Worm (Caenorhabditis elegans) whole organism, L4 larva: ENCODE results near the gene B0001.4.
A peak's percentile ranks its signal among the peaks of the same experiment; 100 is the strongest.

Source experiments
- F26F4.8 ChIP-seq: fragments of 200-800 bp; sonication (Bioruptor generic); conservative IDR thresholded peaks from 2 replicates; pipeline ENCODE4 v1.3.6; 2022; ENCODE audit warnings: missing genetic modification characterization, missing compliant biosample characterization
- F37D6.2 ChIP-seq: sonication (generic microtip); optimal IDR thresholded peaks from 2 replicates; lab custom pipeline; 2016; ENCODE audit warnings: mild to moderate bottlenecking, missing genetic modification characterization, missing compliant biosample characterization
- F49E8.2 ChIP-seq: sonication (generic microtip); optimal IDR thresholded peaks from 2 replicates; lab custom pipeline; 2016; ENCODE audit warnings: missing compliant biosample characterization, mild to moderate bottlenecking, missing genetic modification characterization, borderline replicate concordance
- T20F7.1 ChIP-seq: fragments of 200-800 bp; sonication (Bioruptor generic); optimal IDR thresholded peaks from 2 replicates; lab custom pipeline; 2018; ENCODE audit warnings: mild to moderate bottlenecking, missing genetic modification characterization, missing compliant biosample characterization
- Y48G9A.11 ChIP-seq: fragments of 200-800 bp; sonication (Bioruptor generic); IDR thresholded peaks from 2 replicates; pipeline ENCODE4 v1.3.6; 2022; ENCODE audit warnings: missing genetic modification reagents, missing genetic modification characterization, missing compliant biosample characterization
- Y75B8A.6 ChIP-seq: fragments of 200-800 bp; sonication (Bioruptor generic); IDR thresholded peaks from 2 replicates; pipeline ENCODE4 v1.3.6; 2022; ENCODE audit warnings: missing genetic modification reagents, missing genetic modification characterization, missing compliant biosample characterization
- ZK546.5 ChIP-seq, 2 experiments: sonication (generic microtip); optimal IDR thresholded peaks; 2 replicates each; lab custom pipeline; 2017; ENCODE audit warnings: missing biosample characterization in 2 of 2, missing genetic modification characterization in 2 of 2
- aha-1 ChIP-seq: fragments of 150-350 bp; peaks from one replicate; lab custom pipeline; 2014; ENCODE audit warnings: missing biosample characterization, missing genetic modification characterization
- ama-1 ChIP-seq: fragments of 150-350 bp; optimal IDR thresholded peaks from 2 replicates; lab custom pipeline; 2014; ENCODE audit warnings: inconsistent platforms, mixed read lengths
- arid-1 ChIP-seq: fragments of 200-800 bp; sonication (Bioruptor generic); conservative IDR thresholded peaks from 2 replicates; pipeline ENCODE4 v1.3.6; 2022; ENCODE audit warnings: missing genetic modification reagents, missing genetic modification characterization, missing compliant biosample characterization
- ceh-32 ChIP-seq: sonication (generic microtip); optimal IDR thresholded peaks from 2 replicates; lab custom pipeline; 2016; ENCODE audit warnings: mild to moderate bottlenecking, missing genetic modification characterization, missing compliant biosample characterization; ENCODE audit not compliant: poor library complexity
- ceh-44 ChIP-seq: fragments of 200-800 bp; sonication (Bioruptor generic); IDR thresholded peaks from 2 replicates; pipeline ENCODE4 v1.3.6; 2022; ENCODE audit warnings: missing genetic modification reagents, missing genetic modification characterization, missing compliant biosample characterization
- ceh-62 ChIP-seq: sonication (generic microtip); optimal IDR thresholded peaks from 2 replicates; lab custom pipeline; 2017; ENCODE audit warnings: missing biosample characterization, missing genetic modification characterization
- ctbp-1 ChIP-seq: fragments of 200-800 bp; sonication (Bioruptor generic); IDR thresholded peaks from 2 replicates; pipeline ENCODE4 v1.3.6; 2022; ENCODE audit warnings: missing genetic modification reagents, missing genetic modification characterization, missing compliant biosample characterization
- daf-19 ChIP-seq: fragments of 200-800 bp; sonication (Bioruptor generic); conservative IDR thresholded peaks from 2 replicates; pipeline ENCODE4 v1.3.6; 2022; ENCODE audit warnings: missing genetic modification characterization, missing compliant biosample characterization
- daf-8 ChIP-seq: fragments of 200-800 bp; sonication (Bioruptor generic); IDR thresholded peaks from 2 replicates; pipeline ENCODE4 v1.3.6; 2022; ENCODE audit warnings: missing genetic modification characterization, missing compliant biosample characterization
- dmd-8 ChIP-seq: fragments of 200-800 bp; sonication (Bioruptor generic); IDR thresholded peaks from 2 replicates; pipeline ENCODE4 v1.3.6; 2022; ENCODE audit warnings: missing genetic modification characterization, missing compliant biosample characterization
- dpl-1 ChIP-seq: fragments of 150-350 bp; optimal IDR thresholded peaks from 2 replicates; lab custom pipeline; 2014; ENCODE audit warnings: missing biosample characterization, missing genetic modification reagents, missing genetic modification characterization
- egl-27 ChIP-seq: sonication (generic microtip); optimal IDR thresholded peaks from 3 replicates; lab custom pipeline; 2017; ENCODE audit warnings: missing biosample characterization, missing genetic modification reagents, missing genetic modification characterization
- egl-43 ChIP-seq: fragments of 200-800 bp; sonication (Bioruptor generic); IDR thresholded peaks from 2 replicates; pipeline ENCODE4 v1.3.6; 2022; ENCODE audit warnings: missing genetic modification reagents, missing genetic modification characterization, missing compliant biosample characterization
- gei-8 ChIP-seq: fragments of 200-800 bp; sonication (Bioruptor generic); optimal IDR thresholded peaks from 2 replicates; lab custom pipeline; 2018; ENCODE audit warnings: mild to moderate bottlenecking, missing genetic modification characterization, missing compliant biosample characterization
- hlh-11 ChIP-seq: fragments of 200-800 bp; sonication (Bioruptor generic); optimal IDR thresholded peaks from 2 replicates; lab custom pipeline; 2018; ENCODE audit warnings: mild to moderate bottlenecking, missing genetic modification characterization, missing compliant biosample characterization
- lin-13 ChIP-seq: fragments of 150-350 bp; optimal IDR thresholded peaks from 2 replicates; lab custom pipeline; 2014; ENCODE audit warnings: missing biosample characterization, missing genetic modification reagents, missing genetic modification characterization
- lin-29 ChIP-seq: fragments of 200-800 bp; sonication (Bioruptor generic); IDR thresholded peaks from 2 replicates; pipeline ENCODE4 v1.3.6; 2022; ENCODE audit warnings: missing genetic modification reagents, missing genetic modification characterization, missing compliant biosample characterization
- mdl-1 ChIP-seq, 2 experiments: fragments of 150-350 bp in 1 of 2; sonication (generic microtip) in 1 of 2; optimal IDR thresholded peaks; 2 replicates each; lab custom pipeline; 2014 to 2017; ENCODE audit warnings: missing biosample characterization in 2 of 2, missing genetic modification characterization in 2 of 2
- mep-1 ChIP-seq: fragments of 150-350 bp; sonication (generic microtip); optimal IDR thresholded peaks from 3 replicates; lab custom pipeline; 2014; ENCODE audit warnings: missing biosample characterization, missing genetic modification characterization
- mes-2 ChIP-seq: sonication (generic microtip); optimal IDR thresholded peaks from 2 replicates; lab custom pipeline; 2016; ENCODE audit warnings: missing genotype, mild to moderate bottlenecking, missing genetic modification characterization, missing compliant biosample characterization; ENCODE audit not compliant: poor library complexity, severe bottlenecking
- mxl-3 ChIP-seq: fragments of 200-800 bp; sonication (Bioruptor generic); optimal IDR thresholded peaks from 2 replicates; lab custom pipeline; 2018; ENCODE audit warnings: mild to moderate bottlenecking, missing genetic modification characterization, missing compliant biosample characterization
- nhr-10 ChIP-seq: fragments of 150-350 bp; optimal IDR thresholded peaks from 2 replicates; lab custom pipeline; 2014; ENCODE audit warnings: missing biosample characterization, missing genetic modification characterization
- nhr-102 ChIP-seq: sonication (generic microtip); optimal IDR thresholded peaks from 2 replicates; lab custom pipeline; 2016; ENCODE audit warnings: mild to moderate bottlenecking, missing genetic modification characterization, moderate library complexity, missing compliant biosample characterization
- nhr-111 ChIP-seq: fragments of 200-800 bp; sonication (Bioruptor generic); optimal IDR thresholded peaks from 2 replicates; lab custom pipeline; 2018; ENCODE audit warnings: mild to moderate bottlenecking, missing genetic modification characterization, missing compliant biosample characterization
- nhr-25 ChIP-seq: sonication (generic microtip); optimal IDR thresholded peaks from 2 replicates; lab custom pipeline; 2017; ENCODE audit warnings: missing genetic modification characterization, mild to moderate bottlenecking, missing compliant biosample characterization, antibody characterized with exemption, moderate library complexity, borderline replicate concordance; ENCODE audit not compliant: insufficient read depth
- nhr-41 ChIP-seq: fragments of 200-800 bp; sonication (Bioruptor generic); IDR thresholded peaks from 2 replicates; pipeline ENCODE4 v1.3.6; 2022; ENCODE audit warnings: missing genetic modification reagents, missing genetic modification characterization, missing compliant biosample characterization
- nhr-48 ChIP-seq: sonication (generic microtip); optimal IDR thresholded peaks from 2 replicates; lab custom pipeline; 2016; ENCODE audit warnings: mild to moderate bottlenecking, missing genetic modification characterization, missing compliant biosample characterization
- nhr-6 ChIP-seq: fragments of 150-350 bp; optimal IDR thresholded peaks from 2 replicates; lab custom pipeline; 2014; ENCODE audit warnings: missing biosample characterization, missing genetic modification characterization
- nhr-77 ChIP-seq: fragments of 150-350 bp; optimal IDR thresholded peaks from 2 replicates; lab custom pipeline; 2014; ENCODE audit warnings: missing biosample characterization, missing genetic modification characterization
- pha-4 ChIP-seq, 2 experiments: fragments of 150-350 bp in 1 of 2; fragments of 200-800 bp in 1 of 2; sonication (Bioruptor generic) in 1 of 2; IDR thresholded peaks in 1 of 2; optimal IDR thresholded peaks in 1 of 2; 2 replicates each; pipeline versions ENCODE4 v1.3.6 to Lab custom; 2014 to 2022; ENCODE audit warnings: missing genetic modification characterization in 2 of 2, missing genetic modification reagents in 2 of 2, missing biosample characterization in 1 of 2, missing compliant biosample characterization in 1 of 2
- rbr-2 ChIP-seq: sonication (generic microtip); optimal IDR thresholded peaks from 2 replicates; lab custom pipeline; 2016; ENCODE audit warnings: missing genotype, missing genetic modification characterization, missing compliant biosample characterization
- saeg-2 ChIP-seq: fragments of 200-800 bp; sonication (Bioruptor generic); IDR thresholded peaks from 2 replicates; pipeline ENCODE4 v1.3.6; 2022; ENCODE audit warnings: missing genetic modification reagents, missing genetic modification characterization, missing compliant biosample characterization
- sdz-12 ChIP-seq: fragments of 200-800 bp; sonication (Bioruptor generic); optimal IDR thresholded peaks from 2 replicates; lab custom pipeline; 2018; ENCODE audit warnings: mild to moderate bottlenecking, missing genetic modification characterization, missing compliant biosample characterization
- set-16 ChIP-seq: fragments of 200-800 bp; sonication (Bioruptor generic); IDR thresholded peaks from 2 replicates; pipeline ENCODE4 v1.3.6; 2022; ENCODE audit warnings: missing genetic modification reagents, missing genetic modification characterization, missing compliant biosample characterization
- skn-1 ChIP-seq: fragments of 150-350 bp; optimal IDR thresholded peaks from 2 replicates; lab custom pipeline; 2014; ENCODE audit warnings: missing biosample characterization, missing genetic modification characterization
- spr-3 ChIP-seq: fragments of 200-800 bp; sonication (Bioruptor generic); optimal IDR thresholded peaks from 2 replicates; lab custom pipeline; 2018; ENCODE audit warnings: mild to moderate bottlenecking, missing genetic modification characterization, missing compliant biosample characterization
- tag-97 ChIP-seq: fragments of 200-800 bp; sonication (Bioruptor generic); IDR thresholded peaks from 2 replicates; pipeline ENCODE4 v1.3.6; 2022; ENCODE audit warnings: missing genetic modification characterization, missing compliant biosample characterization
- tra-1 ChIP-seq: fragments of 200-800 bp; sonication (Bioruptor generic); IDR thresholded peaks from 2 replicates; pipeline ENCODE4 v1.3.6; 2022; ENCODE audit warnings: missing genetic modification reagents, missing genetic modification characterization, missing compliant biosample characterization
- unc-39 ChIP-seq: sonication (generic microtip); optimal IDR thresholded peaks from 2 replicates; lab custom pipeline; 2017; ENCODE audit warnings: missing biosample characterization, missing genetic modification characterization
- unc-62 ChIP-seq, 3 experiments: fragments of 150-350 bp in 1 of 3; sonication (generic microtip); optimal IDR thresholded peaks in 2 of 3; peaks in 1 of 3; 1 replicate in 1 of 3; 2 replicates in 2 of 3; lab custom pipeline; 2014 to 2017; ENCODE audit warnings: missing biosample characterization in 3 of 3, missing genetic modification characterization in 3 of 3, missing genetic modification reagents in 3 of 3, missing genotype in 1 of 3
- zfp-2 ChIP-seq: sonication (generic microtip); optimal IDR thresholded peaks from 2 replicates; lab custom pipeline; 2016; ENCODE audit warnings: mild to moderate bottlenecking, missing genetic modification characterization, missing compliant biosample characterization
- zip-11 ChIP-seq: fragments of 200-800 bp; sonication (Bioruptor generic); IDR thresholded peaks from 2 replicates; pipeline ENCODE4 v1.3.6; 2022; ENCODE audit warnings: missing genetic modification characterization, missing compliant biosample characterization
- ztf-7 ChIP-seq: fragments of 150-350 bp; optimal IDR thresholded peaks from 2 replicates; lab custom pipeline; 2014; ENCODE audit warnings: missing biosample characterization, missing genetic modification characterization

B0001.4 gene

DNA sequence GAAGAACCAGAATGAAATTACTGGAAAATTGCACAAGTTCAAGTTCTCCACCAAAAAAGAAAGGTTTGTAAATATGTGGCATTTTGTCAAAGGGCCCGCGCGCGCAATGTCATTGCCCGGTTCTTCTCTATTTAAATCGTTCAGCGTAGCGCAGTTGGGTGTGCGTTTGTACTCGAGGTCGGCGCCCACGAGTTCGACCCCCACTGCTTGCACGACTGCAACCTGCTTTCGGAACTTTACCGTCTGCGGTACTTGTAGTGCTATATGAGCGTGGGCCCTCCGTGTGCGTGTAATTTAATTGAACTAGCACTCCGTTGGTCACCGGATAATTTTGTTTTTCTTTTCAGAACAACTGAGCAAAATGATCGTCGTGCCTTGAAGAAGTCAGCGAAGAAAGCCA lies 51.5 kb downstream of the B0001.4 start (continued):
- TF ChIP-seq nhr-41 (GFP tag; lab: Robert Waterston, UW), result 0 out of 2 replicates have a peak, but pooled peaks have one; percentile 29
- TF ChIP-seq ama-1 (lab: Kevin White, UChicago), result no peak
- TF ChIP-seq mxl-3 (GFP tag; lab: Kevin White, UChicago), result peak; percentile 84
- peak; percentile 81 for TF ChIP-seq rbr-2 (tag; lab: Kevin White, UChicago)
- no peak for TF ChIP-seq tag-97 (GFP tag; lab: Robert Waterston, UW)
- TF ChIP-seq arid-1 (GFP tag; lab: Robert Waterston, UW), result peak; percentile 94
- peak; percentile 67 for TF ChIP-seq set-16 (GFP tag; lab: Robert Waterston, UW)
- peak; percentile 77 for TF ChIP-seq lin-13 (GFP tag; lab: Kevin White, UChicago)
- no peak for TF ChIP-seq egl-27
- TF ChIP-seq lin-29 (GFP tag; lab: Robert Waterston, UW), result peak; percentile 82
- TF ChIP-seq Y75B8A.6, result 0 out of 2 replicates have a peak, but pooled peaks have one; percentile 27
- TF ChIP-seq aha-1 (tag; lab: Kevin White, UChicago), result peak; percentile 99
- TF ChIP-seq F26F4.8 (GFP tag; lab: Robert Waterston, UW), result peak; percentile 89
- TF ChIP-seq F37D6.2, result peak; percentile 61
- peak; percentile 81 for TF ChIP-seq nhr-111 (GFP tag; lab: Kevin White, UChicago)
- no peak for TF ChIP-seq ceh-62 (tag; lab: Kevin White, UChicago)
- TF ChIP-seq saeg-2 (GFP tag; lab: Robert Waterston, UW), result peak; percentile 51; the same call in 1 of the 2 replicates
- no peak for TF ChIP-seq ceh-32 (tag; lab: Kevin White, UChicago)
- TF ChIP-seq mep-1 (tag; lab: Kevin White, UChicago), result peak; percentile 89
- peak; percentile 79 for TF ChIP-seq spr-3 (GFP tag; lab: Kevin White, UChicago)
- peak; percentile 89 for TF ChIP-seq mes-2 (tag; lab: Kevin White, UChicago)
- TF ChIP-seq F49E8.2, result peak; percentile 76
- TF ChIP-seq dmd-8 (GFP tag; lab: Robert Waterston, UW), result peak; percentile 92
- TF ChIP-seq unc-39 (tag; lab: Kevin White, UChicago), result no peak
- TF ChIP-seq nhr-10 (tag; lab: Kevin White, UChicago), result no peak
- TF ChIP-seq daf-19 (GFP tag; lab: Robert Waterston, UW), result peak; percentile 55; the same call in 1 of the 2 replicates
- no peak for TF ChIP-seq T20F7.1 (GFP tag; lab: Kevin White, UChicago)
- peak; percentile 43 for TF ChIP-seq nhr-77 (tag; lab: Kevin White, UChicago)
- no peak for TF ChIP-seq unc-62 (GFP tag; optimal IDR thresholded peaks at IDR 0.05 in 1 of 2; lab: Kevin White, UChicago)
- no peak for TF ChIP-seq unc-62 (tag; optimal IDR thresholded peaks at IDR 0.05; lab: Kevin White, UChicago)
- TF ChIP-seq pha-4 (GFP tag; IDR thresholded peaks at IDR 0.05; lab: Robert Waterston, UW), result peak; percentile 91
- TF ChIP-seq pha-4 (tag; optimal IDR thresholded peaks at IDR 0.05; lab: Kevin White, UChicago), result no peak
- peak; percentile 88 for TF ChIP-seq gei-8 (GFP tag; lab: Kevin White, UChicago)
- peak; percentile 70 for TF ChIP-seq hlh-11 (tag; lab: Kevin White, UChicago)
- peak; percentile 88 for TF ChIP-seq ztf-7 (tag; lab: Kevin White, UChicago)
- no peak for TF ChIP-seq skn-1 (tag; lab: Kevin White, UChicago)
- peak; percentile 87 for TF ChIP-seq nhr-25 (tag; lab: Kevin White, UChicago)
- TF ChIP-seq ctbp-1, result peak; percentile 92
- peak; percentile 75 for TF ChIP-seq sdz-12
- TF ChIP-seq zip-11 (GFP tag; lab: Robert Waterston, UW), result peak; percentile 67; the same call in 1 of the 2 replicates
- TF ChIP-seq dpl-1, result peak; percentile 48
- peak; percentile 91 for TF ChIP-seq nhr-6 (tag; lab: Kevin White, UChicago)
- TF ChIP-seq ceh-44 (GFP tag; lab: Robert Waterston, UW), result peak; percentile 59; the same call in 1 of the 2 replicates
- peak; percentile 47; the same call in 1 of the 2 replicates for TF ChIP-seq daf-8 (GFP tag; lab: Robert Waterston, UW)
- TF ChIP-seq tra-1 (GFP tag; lab: Robert Waterston, UW), result peak; percentile 82
- peak; percentile 86 for TF ChIP-seq Y48G9A.11 (GFP tag; lab: Robert Waterston, UW)
- no peak for TF ChIP-seq ZK546.5 (tag; optimal IDR thresholded peaks at IDR 0.05; lab: Kevin White, UChicago)
- peak; percentile 69 for TF ChIP-seq nhr-48
- TF ChIP-seq egl-43, result peak; percentile 98
- TF ChIP-seq nhr-102 (tag; lab: Kevin White, UChicago), result peak; percentile 84
- peak in 1 of 2 experiments; percentile 43 for TF ChIP-seq mdl-1 (tag; optimal IDR thresholded peaks at IDR 0.05; lab: Kevin White, UChicago)
- TF ChIP-seq zfp-2, result peak; percentile 60
